Fruit fly (Drosophila melanogaster): ENCODE measurements around the gene ND-B14.5B.

Gene ND-B14.5B

dm6 chr2L:3152696-3153613, 7.3 kb upstream of the ND-B14.5B start (continued):
- TF ChIP-seq CG5953 (GFP tag; IDR thresholded peaks at IDR 0.05) (peak; percentile 97), gem (tag; optimal IDR thresholded peaks at IDR 0.05) (peak; percentile 97), CG9797 (GFP tag; optimal IDR thresholded peaks at IDR 0.05) (peak; percentile 36), CG12659 (GFP tag; optimal IDR thresholded peaks at IDR 0.05) (peak; percentile 89), Taf1 (GFP tag; IDR thresholded peaks at IDR 0.05) (peak; percentile 67), CG6272 (GFP tag; IDR thresholded peaks at IDR 0.05) (peak; percentile 90), esg (GFP tag; conservative IDR thresholded peaks at IDR 0.05) (peak; percentile 91), Bdp1 (GFP tag; optimal IDR thresholded peaks at IDR 0.05) (peak; percentile 83), CG13123 (GFP tag; optimal IDR thresholded peaks at IDR 0.05) (peak; percentile 91), Hey (tag; optimal IDR thresholded peaks at IDR 0.05) (peak; percentile 73), CG13624 (GFP tag; optimal IDR thresholded peaks at IDR 0.05) (peak; percentile 89), peb (GFP tag; IDR thresholded peaks at IDR 0.05) (peak; percentile 94), sim (GFP tag; IDR thresholded peaks at IDR 0.05) (peak; percentile 95), Atf6 (GFP tag; IDR thresholded peaks at IDR 0.05) (peak; percentile 78; the same call in 1 of the 2 replicates), CG18619 (GFP tag; optimal IDR thresholded peaks at IDR 0.05) (peak; percentile 82), cwo (GFP tag; optimal IDR thresholded peaks at IDR 0.05) (peak; percentile 99), rib (GFP tag; IDR thresholded peaks at IDR 0.05) (peak; percentile 37; the same call in 1 of the 2 replicates), zfh1 (GFP tag; IDR thresholded peaks at IDR 0.05) (peak; percentile 98), Stat92E (GFP tag; optimal IDR thresholded peaks at IDR 0.05) (peak in 1 of 3 experiments; percentile 88), Sry-β (GFP tag; optimal IDR thresholded peaks at IDR 0.05) (peak; percentile 62), h (optimal IDR thresholded peaks at IDR 0.05) (no peak), crc (GFP tag; optimal IDR thresholded peaks at IDR 0.05) (peak; percentile 91), dpn (GFP tag; optimal IDR thresholded peaks at IDR 0.05) (peak; percentile 92 to 95), pita (GFP tag; optimal IDR thresholded peaks at IDR 0.05) (no peak), D19B (GFP tag; optimal IDR thresholded peaks at IDR 0.05) (peak; percentile 12), ara (GFP tag; IDR thresholded peaks at IDR 0.05) (peak; percentile 98), dm (GFP tag; optimal IDR thresholded peaks at IDR 0.05) (peak; percentile 89), hbn (GFP tag; IDR thresholded peaks at IDR 0.05; ENCODE audit: partially characterized antibody) (no peak), CG16863 (GFP tag; optimal IDR thresholded peaks at IDR 0.05) (peak; percentile 97), CG4707 (GFP tag; optimal IDR thresholded peaks at IDR 0.05) (peak; percentile 89), CG2875 (GFP tag; optimal IDR thresholded peaks at IDR 0.05) (peak; percentile 94), CG7963 (GFP tag; IDR thresholded peaks at IDR 0.05; ENCODE audit: partially characterized antibody) (no peak), pfk (GFP tag; optimal IDR thresholded peaks at IDR 0.05) (no peak), CG12071 (GFP tag; optimal IDR thresholded peaks at IDR 0.05) (peak; percentile 93), HmgZ (tag; optimal IDR thresholded peaks at IDR 0.05) (peak; percentile 85), MBD-R2 (GFP tag; IDR thresholded peaks at IDR 0.05) (peak; percentile 68), CG14860 (GFP tag; IDR thresholded peaks at IDR 0.05; ENCODE audit: partially characterized antibody) (no peak), B-H1 (GFP tag; IDR thresholded peaks at IDR 0.05) (peak; percentile 86), CG10654 (GFP tag; optimal IDR thresholded peaks at IDR 0.05) (peak; percentile 94), CG2202 (tag; optimal IDR thresholded peaks at IDR 0.05) (peak; percentile 94), CG11456 (GFP tag; IDR thresholded peaks at IDR 0.05) (peak; percentile 90), Drgx (GFP tag; IDR thresholded peaks at IDR 0.05) (peak; percentile 81), CG18764 (GFP tag; optimal IDR thresholded peaks at IDR 0.05) (peak; percentile 93), CG6654 (GFP tag; optimal IDR thresholded peaks at IDR 0.05) (peak; percentile 84), grn (GFP tag; optimal IDR thresholded peaks at IDR 0.05) (peak; percentile 57), z (GFP tag; IDR thresholded peaks at IDR 0.05) (peak; percentile 63; the same call in 1 of the 3 replicates), HLH4C (GFP tag; IDR thresholded peaks at IDR 0.05; ENCODE audit: partially characterized antibody) (no peak), CG10366 (GFP tag; IDR thresholded peaks at IDR 0.05) (peak; percentile 94)

All from whole organism, embryonic.